Worm (Caenorhabditis elegans) whole organism, late embryonic: Measurements from ENCODE around the gene W08E12.8.

Experiments used
- Y22D7AL.16 ChIP-seq: sonication (generic microtip); optimal IDR thresholded peaks from 2 replicates; lab custom pipeline; 2016; ENCODE audit warnings: missing genetic modification characterization, missing compliant biosample characterization
- ceh-22 ChIP-seq: sonication (generic microtip); optimal IDR thresholded peaks from 2 replicates; lab custom pipeline; 2017; ENCODE audit warnings: missing biosample characterization, missing genetic modification characterization
- ceh-24 ChIP-seq: sonication (generic microtip); optimal IDR thresholded peaks from 2 replicates; lab custom pipeline; 2016; ENCODE audit warnings: mild to moderate bottlenecking, missing genetic modification characterization, missing compliant biosample characterization
- hlh-13 ChIP-seq: fragments of 200-800 bp; sonication (Bioruptor generic); optimal IDR thresholded peaks from 2 replicates; lab custom pipeline; 2018; ENCODE audit warnings: mild to moderate bottlenecking, missing genetic modification characterization, missing compliant biosample characterization
- lin-11 ChIP-seq: fragments of 200-800 bp; sonication (Bioruptor generic); optimal IDR thresholded peaks from 2 replicates; lab custom pipeline; 2018; ENCODE audit warnings: mild to moderate bottlenecking, missing genetic modification characterization, missing compliant biosample characterization
- nhr-11 ChIP-seq: fragments of 150-350 bp; optimal IDR thresholded peaks from 2 replicates; lab custom pipeline; 2014; ENCODE audit warnings: missing biosample characterization, missing genetic modification characterization
- odd-2 ChIP-seq: sonication (generic microtip); optimal IDR thresholded peaks from 2 replicates; lab custom pipeline; 2017; ENCODE audit warnings: antibody characterized with exemption, mild to moderate bottlenecking, missing genetic modification characterization, missing compliant biosample characterization
- pha-4 ChIP-seq: fragments of 150-350 bp; optimal IDR thresholded peaks from 2 replicates; lab custom pipeline; 2018; ENCODE audit warnings: missing biosample characterization, missing genetic modification reagents, missing genetic modification characterization
- rnt-1 ChIP-seq: sonication (generic microtip); optimal IDR thresholded peaks from 2 replicates; lab custom pipeline; 2016; ENCODE audit warnings: missing genetic modification characterization, missing compliant biosample characterization
- sdc-2 ChIP-seq: sonication (generic microtip); optimal IDR thresholded peaks from 2 replicates; lab custom pipeline; 2016; ENCODE audit warnings: missing genotype, missing genetic modification characterization, missing compliant biosample characterization
- syd-9 ChIP-seq: sonication (generic microtip); optimal IDR thresholded peaks from 2 replicates; lab custom pipeline; 2016; ENCODE audit warnings: mild to moderate bottlenecking, missing genetic modification characterization, moderate library complexity, missing compliant biosample characterization

DNA sequence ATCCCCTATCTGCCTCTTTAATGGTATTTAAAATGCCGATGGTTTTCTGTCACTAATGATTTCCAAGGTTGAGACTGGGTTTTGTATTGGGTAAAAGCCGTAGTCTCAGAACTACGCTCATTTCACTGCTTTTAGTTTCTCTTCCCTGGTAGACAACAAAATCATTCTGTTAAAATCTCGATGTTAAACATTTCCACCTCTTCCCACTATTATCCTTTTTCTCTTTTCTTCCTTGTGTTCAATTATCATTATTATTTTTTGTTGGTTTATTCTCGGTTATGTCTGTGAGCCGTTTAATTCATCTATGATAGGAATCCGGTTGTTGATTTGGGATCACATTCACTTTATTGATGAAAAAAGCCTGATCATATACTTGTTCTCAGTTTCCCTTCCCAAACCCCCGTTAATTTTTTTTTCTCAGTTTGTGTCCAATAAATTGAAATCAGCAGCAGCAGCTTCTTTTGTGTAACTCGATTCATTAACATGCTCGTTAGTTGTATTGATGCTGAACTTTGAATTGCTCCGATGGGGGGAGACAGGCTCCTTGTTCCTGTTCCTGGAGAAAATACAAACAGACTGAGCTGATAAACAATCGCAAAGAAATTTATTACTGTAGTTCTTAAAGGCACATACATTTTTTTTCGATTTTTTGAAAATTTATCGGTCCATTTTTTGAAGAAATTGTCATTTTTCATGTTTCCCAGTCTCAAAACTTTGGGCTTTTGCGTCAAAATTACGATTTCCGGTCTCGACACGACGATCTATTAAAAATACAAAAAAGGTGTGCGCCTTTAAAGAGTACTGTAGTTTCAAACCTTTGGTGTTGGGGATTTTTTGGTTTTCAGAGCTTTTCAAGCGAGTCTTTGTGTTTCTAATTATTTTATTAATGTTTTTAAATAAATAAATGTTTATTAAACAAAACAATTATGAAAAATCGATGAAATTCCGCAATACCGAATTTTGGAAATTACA lies 4.7 kb downstream of the W08E12.8 start:
- TF ChIP-seq Y22D7AL.16 (no peak), odd-2 (tag; lab: Kevin White, UChicago) (no peak), ceh-24 (tag; lab: Kevin White, UChicago) (no peak), nhr-11 (tag; lab: Kevin White, UChicago) (no peak), pha-4 (tag; lab: Kevin White, UChicago) (no peak), ceh-22 (tag; lab: Kevin White, UChicago) (no peak), rnt-1 (no peak), syd-9 (no peak), sdc-2 (tag; lab: Kevin White, UChicago) (no peak), lin-11 (tag; lab: Kevin White, UChicago) (no peak), hlh-13 (GFP tag; lab: Kevin White, UChicago) (no peak)
